Fruit fly (Drosophila melanogaster) whole organism, embryonic: Measurements from ENCODE around the gene CG42784.

ENCODE experiments used
- ATbp ChIP-seq: fragments of 200-800 bp; sonication (Bioruptor generic); optimal IDR thresholded peaks from 2 replicates; lab custom pipeline; 2017; ENCODE audit warnings: missing biosample characterization, mild to moderate bottlenecking, missing genetic modification characterization, missing genetic modification reagents
- B-H2 ChIP-seq: fragments of 200-800 bp; sonication (Bioruptor generic); optimal IDR thresholded peaks from 2 replicates; lab custom pipeline; 2018; ENCODE audit warnings: missing biosample characterization, mild to moderate bottlenecking, missing genetic modification characterization
- Bteb2 ChIP-seq: fragments of 200-800 bp; sonication (Bioruptor generic); optimal IDR thresholded peaks from 2 replicates; lab custom pipeline; 2016; ENCODE audit warnings: missing biosample characterization, missing genetic modification characterization
- CG10366 ChIP-seq: fragments of 200-800 bp; sonication (Bioruptor generic); IDR thresholded peaks from 2 replicates; pipeline ENCODE4 v1.3.6; 2022; ENCODE audit warnings: missing biosample characterization, missing genetic modification characterization
- CG10462 ChIP-seq: fragments of 200-800 bp; sonication (Bioruptor generic); optimal IDR thresholded peaks from 2 replicates; lab custom pipeline; 2016; ENCODE audit warnings: missing biosample characterization, missing genetic modification characterization
- CG11695 ChIP-seq: fragments of 200-800 bp; sonication (Bioruptor generic); IDR thresholded peaks from 3 replicates; pipeline ENCODE4 v1.3.6; 2022; ENCODE audit warnings: missing biosample characterization, missing genetic modification characterization
- CG13424 ChIP-seq: fragments of 200-800 bp; sonication (Bioruptor generic); optimal IDR thresholded peaks from 2 replicates; lab custom pipeline; 2019; ENCODE audit warnings: missing biosample characterization, mild to moderate bottlenecking, missing genetic modification characterization, moderate library complexity
- CG15479 ChIP-seq: fragments of 200-800 bp; sonication (Bioruptor generic); optimal IDR thresholded peaks from 3 replicates; lab custom pipeline; 2019; ENCODE audit warnings: missing biosample characterization, mild to moderate bottlenecking, missing genetic modification characterization, moderate library complexity
- CG15514 ChIP-seq: fragments of 200-800 bp; sonication (Bioruptor generic); optimal IDR thresholded peaks from 3 replicates; lab custom pipeline; 2017; ENCODE audit warnings: missing biosample characterization, missing genetic modification characterization, mild to moderate bottlenecking, moderate library complexity, missing genetic modification reagents
- CG16779 ChIP-seq: fragments of 200-800 bp; sonication (Bioruptor generic); IDR thresholded peaks from 2 replicates; pipeline ENCODE4 v1.3.6; 2022; ENCODE audit warnings: missing biosample characterization, missing genetic modification characterization
- CG16813 ChIP-seq: fragments of 200-800 bp; sonication (Bioruptor generic); IDR thresholded peaks from 3 replicates; pipeline ENCODE4 v1.3.6; 2022; ENCODE audit warnings: missing biosample characterization, missing genetic modification characterization; ENCODE audit not compliant: partially characterized antibody
- CG2120 ChIP-seq: fragments of 200-800 bp; sonication (Bioruptor generic); optimal IDR thresholded peaks from 3 replicates; lab custom pipeline; 2016; ENCODE audit warnings: missing biosample characterization, missing genetic modification characterization
- CG2889 ChIP-seq: fragments of 200-800 bp; sonication (Bioruptor generic); IDR thresholded peaks from 3 replicates; pipeline ENCODE4 v1.3.6; 2022; ENCODE audit warnings: missing biosample characterization, missing genetic modification characterization
- CG3281 ChIP-seq: fragments of 200-800 bp; sonication (Bioruptor generic); optimal IDR thresholded peaks from 3 replicates; lab custom pipeline; 2017; ENCODE audit warnings: missing biosample characterization, mild to moderate bottlenecking, missing genetic modification characterization
- CG6254 ChIP-seq: fragments of 200-800 bp; sonication (Bioruptor generic); optimal IDR thresholded peaks from 3 replicates; lab custom pipeline; 2017; ENCODE audit warnings: mild to moderate bottlenecking, missing biosample characterization, missing genetic modification reagents, missing genetic modification characterization
- CG7556 ChIP-seq: fragments of 200-800 bp; sonication (Bioruptor generic); optimal IDR thresholded peaks from 2 replicates; lab custom pipeline; 2017; ENCODE audit warnings: missing biosample characterization, mild to moderate bottlenecking, missing genetic modification characterization
- CG8924 ChIP-seq: fragments of 200-800 bp; optimal IDR thresholded peaks from 3 replicates; lab custom pipeline; 2019; ENCODE audit warnings: missing biosample characterization, mild to moderate bottlenecking, missing genetic modification characterization, moderate library complexity
- CG9727 ChIP-seq: fragments of 200-800 bp; sonication (Bioruptor generic); optimal IDR thresholded peaks from 3 replicates; lab custom pipeline; 2017; ENCODE audit warnings: missing biosample characterization, mild to moderate bottlenecking, missing genetic modification characterization
- Dref ChIP-seq: fragments of 200-800 bp; sonication (Bioruptor generic); IDR thresholded peaks from 2 replicates; pipeline ENCODE4 v1.3.6; 2022; ENCODE audit warnings: missing biosample characterization, missing genetic modification characterization
- E2f2 ChIP-seq: fragments of 200-800 bp; sonication (Bioruptor generic); IDR thresholded peaks from 2 replicates; pipeline ENCODE4 v1.3.6; 2022; ENCODE audit warnings: missing biosample characterization, missing genetic modification characterization
- Eip74EF ChIP-seq, 2 experiments: fragments of 200-800 bp in 1 of 2; fragments of >200 bp in 1 of 2; sonication (Bioruptor generic) in 1 of 2; optimal IDR thresholded peaks; 2 replicates each; lab custom pipeline; 2017 to 2019; ENCODE audit warnings: missing biosample characterization in 2 of 2, missing genetic modification characterization in 2 of 2, mild to moderate bottlenecking in 1 of 2, moderate library complexity in 1 of 2
- Ets65A ChIP-seq: fragments of 200-800 bp; sonication (Bioruptor generic); peaks from one replicate; lab custom pipeline; 2016; ENCODE audit warnings: missing biosample characterization, missing genetic modification characterization
- Hr78 ChIP-seq, 2 experiments: fragments of 200-800 bp in 1 of 2; fragments of >200 bp in 1 of 2; sonication (Bioruptor generic) in 1 of 2; optimal IDR thresholded peaks; 2 replicates each; lab custom pipeline; 2017 to 2019; ENCODE audit warnings: missing biosample characterization in 2 of 2, missing genetic modification characterization in 2 of 2, mild to moderate bottlenecking in 1 of 2, moderate library complexity in 1 of 2
- Hsf ChIP-seq: fragments of 200-800 bp; sonication (Bioruptor generic); optimal IDR thresholded peaks from 3 replicates; lab custom pipeline; 2016; ENCODE audit warnings: missing biosample characterization, missing genetic modification characterization
- MBD-R2 ChIP-seq: fragments of 200-800 bp; sonication (Bioruptor generic); IDR thresholded peaks from 2 replicates; pipeline ENCODE4 v1.3.6; 2022; ENCODE audit warnings: missing biosample characterization, missing genetic modification characterization
- MESR4 ChIP-seq: fragments of 200-800 bp; sonication (Bioruptor generic); optimal IDR thresholded peaks from 2 replicates; lab custom pipeline; 2018; ENCODE audit warnings: missing biosample characterization, mild to moderate bottlenecking, missing genetic modification characterization, moderate library complexity
- MTF-1 ChIP-seq: fragments of 200-800 bp; sonication (Bioruptor generic); optimal IDR thresholded peaks from 2 replicates; lab custom pipeline; 2018; ENCODE audit warnings: missing biosample characterization, mild to moderate bottlenecking, missing genetic modification characterization, borderline replicate concordance
- Med ChIP-seq: fragments of 200-800 bp; sonication (Bioruptor generic); peaks from one replicate; lab custom pipeline; 2016; ENCODE audit warnings: missing biosample characterization, missing genetic modification characterization, mild to moderate bottlenecking, inconsistent platforms, moderate library complexity
- Nf-YB ChIP-seq: fragments of 200-800 bp; sonication (Bioruptor generic); optimal IDR thresholded peaks from 3 replicates; lab custom pipeline; 2019; ENCODE audit warnings: missing biosample characterization, mild to moderate bottlenecking, missing genetic modification characterization, moderate library complexity
- Nf-YC ChIP-seq: fragments of 200-800 bp; optimal IDR thresholded peaks from 3 replicates; lab custom pipeline; 2019; ENCODE audit warnings: missing biosample characterization, mild to moderate bottlenecking, missing genetic modification characterization, moderate library complexity
- NfI ChIP-seq: fragments of 200-800 bp; sonication (Bioruptor generic); optimal IDR thresholded peaks from 3 replicates; lab custom pipeline; 2018; ENCODE audit warnings: missing biosample characterization, mild to moderate bottlenecking, missing genetic modification characterization, moderate library complexity
- Optix ChIP-seq: fragments of 200-800 bp; sonication (Bioruptor generic); IDR thresholded peaks from 3 replicates; pipeline ENCODE4 v1.3.6; 2022; ENCODE audit warnings: missing biosample characterization, missing genetic modification characterization
- PHDP ChIP-seq: fragments of 200-800 bp; sonication (Bioruptor generic); optimal IDR thresholded peaks from 3 replicates; lab custom pipeline; 2018; ENCODE audit warnings: missing biosample characterization, mild to moderate bottlenecking, missing genetic modification characterization, moderate library complexity
- Ptx1 ChIP-seq: fragments of 200-800 bp; sonication (Bioruptor generic); IDR thresholded peaks from 2 replicates; pipeline ENCODE4 v1.3.6; 2022; ENCODE audit warnings: missing biosample characterization, missing genetic modification characterization
- az2 ChIP-seq: fragments of 200-800 bp; sonication (Bioruptor generic); optimal IDR thresholded peaks from 3 replicates; lab custom pipeline; 2016; ENCODE audit warnings: missing biosample characterization, missing genetic modification characterization
- bab2 ChIP-seq: fragments of 200-800 bp; sonication (Bioruptor generic); optimal IDR thresholded peaks from 2 replicates; lab custom pipeline; 2016; ENCODE audit warnings: missing biosample characterization, missing genetic modification characterization
- btn ChIP-seq: fragments of 200-800 bp; sonication (Bioruptor generic); optimal IDR thresholded peaks from 2 replicates; lab custom pipeline; 2016; ENCODE audit warnings: missing biosample characterization, missing genetic modification characterization
- crol ChIP-seq: fragments of 200-800 bp; sonication (Bioruptor generic); IDR thresholded peaks from 2 replicates; pipeline ENCODE4 v1.3.6; 2022; ENCODE audit warnings: missing biosample characterization, missing genetic modification characterization
- esg ChIP-seq: fragments of 200-800 bp; sonication (Bioruptor generic); conservative IDR thresholded peaks from 2 replicates; pipeline ENCODE4 v1.3.6; 2022; ENCODE audit warnings: missing biosample characterization, missing genetic modification characterization
- lilli ChIP-seq: fragments of 200-800 bp; sonication (Bioruptor generic); optimal IDR thresholded peaks from 3 replicates; lab custom pipeline; 2016; ENCODE audit warnings: missing biosample characterization, missing genetic modification characterization
- nau ChIP-seq: fragments of 200-800 bp; sonication (Bioruptor generic); optimal IDR thresholded peaks from 3 replicates; lab custom pipeline; 2017; ENCODE audit warnings: missing biosample characterization, mild to moderate bottlenecking, missing genetic modification characterization, missing genetic modification reagents
- peb ChIP-seq: fragments of 200-800 bp; sonication (Bioruptor generic); IDR thresholded peaks from 2 replicates; pipeline ENCODE4 v1.3.6; 2022; ENCODE audit warnings: missing biosample characterization, missing genetic modification characterization
- rib ChIP-seq: fragments of 200-800 bp; sonication (Bioruptor generic); IDR thresholded peaks from 2 replicates; pipeline ENCODE4 v1.3.6; 2022; ENCODE audit warnings: missing biosample characterization, missing genetic modification characterization
- row ChIP-seq: fragments of 200-800 bp; sonication (Bioruptor generic); IDR thresholded peaks from 3 replicates; pipeline ENCODE4 v1.3.6; 2022; ENCODE audit warnings: missing biosample characterization, missing genetic modification characterization
- run ChIP-seq: fragments of 200-800 bp; sonication (Bioruptor generic); optimal IDR thresholded peaks from 3 replicates; lab custom pipeline; 2018; ENCODE audit warnings: missing biosample characterization, mild to moderate bottlenecking, missing genetic modification characterization
- sens ChIP-seq: fragments of 200-800 bp; sonication (Bioruptor generic); peaks from one replicate; lab custom pipeline; 2016; ENCODE audit warnings: missing biosample characterization, missing genetic modification characterization
- so ChIP-seq: fragments of 200-800 bp; sonication (Bioruptor generic); IDR thresholded peaks from 3 replicates; pipeline ENCODE4 v1.3.6; 2022; ENCODE audit warnings: missing biosample characterization, missing genetic modification characterization
- sr ChIP-seq: fragments of 200-800 bp; sonication (Bioruptor generic); IDR thresholded peaks from 3 replicates; pipeline ENCODE4 v1.3.6; 2022; ENCODE audit warnings: missing biosample characterization, missing genetic modification characterization
- tgo ChIP-seq: fragments of 200-800 bp; sonication (Bioruptor generic); IDR thresholded peaks from 3 replicates; pipeline ENCODE4 v1.3.6; 2022; ENCODE audit warnings: missing biosample characterization, missing genetic modification characterization
- toy ChIP-seq: fragments of 200-800 bp; sonication (Bioruptor generic); IDR thresholded peaks from 2 replicates; pipeline ENCODE4 v1.3.6; 2022; ENCODE audit warnings: missing biosample characterization, missing genetic modification characterization
- twi ChIP-seq: fragments of 200-800 bp; optimal IDR thresholded peaks from 2 replicates; lab custom pipeline; 2019; ENCODE audit warnings: missing biosample characterization, mild to moderate bottlenecking, missing genetic modification characterization, moderate library complexity
- zen ChIP-seq: fragments of 200-800 bp; sonication (Bioruptor generic); optimal IDR thresholded peaks from 3 replicates; lab custom pipeline; 2018; ENCODE audit warnings: missing biosample characterization, mild to moderate bottlenecking, missing genetic modification characterization, moderate library complexity

The CG42784 gene

dm6 chr2L:13367378-13367777, 47.9 kb upstream of the CG42784 start, which contains the start of gene Tap42 (continued):
- no peak for TF ChIP-seq CG16813
- no peak for TF ChIP-seq MTF-1 (GFP tag; lab: Kevin White, UChicago)
- TF ChIP-seq CG7556 = peak; percentile 7
- no peak for TF ChIP-seq crol (GFP tag; lab: Robert Waterston, UW)
- TF ChIP-seq esg = no peak
- peak; percentile 81; the same call in 1 of the 2 replicates for TF ChIP-seq rib (GFP tag; lab: Robert Waterston, UW)
- peak; percentile 62 for TF ChIP-seq CG2120 (GFP tag; lab: Kevin White, UChicago)
- TF ChIP-seq Bteb2 (GFP tag; lab: Kevin White, UChicago) = peak; percentile 13
- peak; percentile 20 for TF ChIP-seq az2 (GFP tag; lab: Kevin White, UChicago)
- peak; percentile 46 for TF ChIP-seq CG3281 (GFP tag; lab: Kevin White, UChicago)
- TF ChIP-seq Med = peak; percentile 86
- peak; percentile 40 for TF ChIP-seq MESR4 (GFP tag; lab: Kevin White, UChicago)
- TF ChIP-seq sens (GFP tag; lab: Kevin White, UChicago) = peak; percentile 61
- TF ChIP-seq CG10462 (GFP tag; lab: Kevin White, UChicago) = no peak
- peak; percentile 24 for TF ChIP-seq CG15479
- peak; percentile 46 for TF ChIP-seq PHDP
- peak; percentile 71 for TF ChIP-seq row (GFP tag; lab: Robert Waterston, UW)
- TF ChIP-seq so = no peak
- no peak for TF ChIP-seq run
- no peak for TF ChIP-seq toy
- TF ChIP-seq CG6254 (GFP tag; lab: Kevin White, UChicago) = no peak
- no peak for TF ChIP-seq CG16779 (GFP tag; lab: Robert Waterston, UW)
- peak; percentile 23; the same call in 1 of the 2 replicates for TF ChIP-seq CG10366
- TF ChIP-seq CG13424 = peak; percentile 49
- TF ChIP-seq nau = no peak
- TF ChIP-seq Hr78 (GFP tag; optimal IDR thresholded peaks at IDR 0.05; lab: Kevin White, UChicago) = no peak
- no peak for TF ChIP-seq NfI
- peak; percentile 26 for TF ChIP-seq B-H2 (GFP tag; lab: Kevin White, UChicago)
- no peak for TF ChIP-seq sr (GFP tag; lab: Robert Waterston, UW)
- TF ChIP-seq Eip74EF (GFP tag; optimal IDR thresholded peaks at IDR 0.05; lab: Kevin White, UChicago) = no peak
- TF ChIP-seq zen = no peak
- TF ChIP-seq Ets65A (GFP tag; lab: Kevin White, UChicago) = no peak
- peak; percentile 34 for TF ChIP-seq Nf-YC (tag; lab: Kevin White, UChicago)
- TF ChIP-seq Ptx1 (GFP tag; lab: Robert Waterston, UW) = no peak
- TF ChIP-seq Optix (GFP tag; lab: Robert Waterston, UW) = no peak
- no peak for TF ChIP-seq btn (GFP tag; lab: Kevin White, UChicago)
- peak; percentile 11 for TF ChIP-seq twi (tag; lab: Kevin White, UChicago)
- TF ChIP-seq CG2889 = no peak
- TF ChIP-seq MBD-R2 = peak; percentile 76
- peak; percentile 51 for TF ChIP-seq lilli (GFP tag; lab: Kevin White, UChicago)
- TF ChIP-seq ATbp (GFP tag; lab: Kevin White, UChicago) = no peak
- no peak for TF ChIP-seq Dref (GFP tag; lab: Robert Waterston, UW)
- TF ChIP-seq CG11695 (GFP tag; lab: Robert Waterston, UW) = no peak
- TF ChIP-seq CG15514 = peak; percentile 54
- TF ChIP-seq E2f2 (GFP tag; lab: Robert Waterston, UW) = peak; percentile 28
- no peak for TF ChIP-seq tgo (GFP tag; lab: Robert Waterston, UW)
- TF ChIP-seq Nf-YB (GFP tag; lab: Kevin White, UChicago) = no peak
- TF ChIP-seq peb (GFP tag; lab: Robert Waterston, UW) = no peak
- no peak for TF ChIP-seq CG9727 (GFP tag; lab: Kevin White, UChicago)
- no peak for TF ChIP-seq bab2 (GFP tag; lab: Kevin White, UChicago)
- TF ChIP-seq Hsf (GFP tag; lab: Kevin White, UChicago) = peak; percentile 32
- peak; percentile 27 for TF ChIP-seq CG8924 (tag; lab: Kevin White, UChicago)
